Fruit fly (Drosophila melanogaster): Measurements from ENCODE around the gene CG4686.

CG4686 gene

DNA sequence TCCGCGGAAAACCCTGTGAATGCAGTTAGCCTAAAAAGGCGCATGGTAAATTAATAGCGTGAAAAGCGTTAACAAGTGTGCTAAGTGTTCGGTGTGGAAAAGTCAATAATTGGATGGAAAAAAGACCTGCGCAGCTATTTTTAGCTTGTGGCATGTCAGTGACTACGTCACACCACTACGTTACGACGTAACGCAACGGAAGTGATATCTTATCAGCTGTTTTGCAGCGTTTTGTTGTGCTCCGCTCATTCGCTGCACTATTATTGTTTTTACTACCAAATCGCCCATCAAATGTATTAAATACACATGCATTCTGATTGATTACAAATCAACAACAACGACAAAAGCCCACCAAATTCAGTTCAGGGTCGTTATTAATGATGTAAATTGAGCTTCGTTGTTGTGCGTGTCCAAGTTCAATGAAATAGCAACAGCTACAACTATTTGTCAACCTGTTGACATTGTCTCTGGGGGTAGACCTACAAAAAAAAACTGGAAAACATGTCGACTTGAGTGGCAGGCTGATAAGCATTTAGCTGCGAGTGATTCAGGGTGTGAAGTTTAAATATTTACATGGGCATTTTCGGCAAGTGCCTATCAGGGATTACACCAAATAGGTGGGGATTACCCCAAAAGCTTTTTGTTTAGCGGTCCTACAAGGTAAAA, 16.6 kb upstream of the CG4686 start (continued):
- TF ChIP-seq fd3F (GFP tag; optimal IDR thresholded peaks at IDR 0.05) (peak; percentile 53), sqz (GFP tag; optimal IDR thresholded peaks at IDR 0.05) (peak; percentile 92), CG18011 (GFP tag; optimal IDR thresholded peaks at IDR 0.05) (no peak), lbe (GFP tag; optimal IDR thresholded peaks at IDR 0.05) (no peak), eyg (GFP tag; optimal IDR thresholded peaks at IDR 0.05) (no peak), CG1602 (GFP tag; optimal IDR thresholded peaks at IDR 0.05) (no peak), CG34422 (GFP tag; IDR thresholded peaks at IDR 0.05) (peak; percentile 51; the same call in 1 of the 3 replicates), lola (GFP tag; optimal IDR thresholded peaks at IDR 0.05) (peak in 1 of 3 experiments; percentile 36), fd64A (GFP tag; optimal IDR thresholded peaks at IDR 0.05) (peak; percentile 57), usp (GFP tag; optimal IDR thresholded peaks at IDR 0.05) (no peak), Meics (GFP tag; optimal IDR thresholded peaks at IDR 0.05) (no peak), CG17829 (tag; optimal IDR thresholded peaks at IDR 0.05) (peak; percentile 6), CG3726 (GFP tag; IDR thresholded peaks at IDR 0.05) (no peak), CG6854 (GFP tag; optimal IDR thresholded peaks at IDR 0.05) (no peak), caup (GFP tag; optimal IDR thresholded peaks at IDR 0.05; ENCODE audit: severe bottlenecking) (peak; percentile 42), CG31224 (GFP tag; IDR thresholded peaks at IDR 0.05) (no peak), CG11093 (GFP tag; IDR thresholded peaks at IDR 0.05) (no peak), CG9797 (GFP tag; optimal IDR thresholded peaks at IDR 0.05) (no peak), CG4424 (GFP tag; optimal IDR thresholded peaks at IDR 0.05) (peak; percentile 1), exex (tag; optimal IDR thresholded peaks at IDR 0.05) (peak; percentile 23), odd (GFP tag; optimal IDR thresholded peaks at IDR 0.05) (peak; percentile 76), gfzf (GFP tag; optimal IDR thresholded peaks at IDR 0.05) (no peak), CG7556 (GFP tag; optimal IDR thresholded peaks at IDR 0.05) (no peak), D19B (GFP tag; optimal IDR thresholded peaks at IDR 0.05) (no peak), CG12219 (GFP tag; optimal IDR thresholded peaks at IDR 0.05) (peak; percentile 76), dmrt11E (tag; optimal IDR thresholded peaks at IDR 0.05) (peak; percentile 53), CG10959 (GFP tag; IDR thresholded peaks at IDR 0.05) (no peak), CG18476 (GFP tag; optimal IDR thresholded peaks at IDR 0.05) (no peak), shn (GFP tag; optimal IDR thresholded peaks at IDR 0.05) (peak; percentile 26), CG11247 (GFP tag; IDR thresholded peaks at IDR 0.05) (peak; percentile 22; the same call in 1 of the 2 replicates)

- TF ChIP-seq mam (GFP tag; optimal IDR thresholded peaks at IDR 0.05) (peak; percentile 29), CG18011 (GFP tag; optimal IDR thresholded peaks at IDR 0.05) (peak; percentile 27), CG18599 (GFP tag; optimal IDR thresholded peaks at IDR 0.05) (peak; percentile 81), CG17385 (GFP tag; optimal IDR thresholded peaks at IDR 0.05) (peak; percentile 3), CG1647 (GFP tag; optimal IDR thresholded peaks at IDR 0.05) (no peak), Med (GFP tag) (peak; percentile 92), CG14860 (GFP tag; IDR thresholded peaks at IDR 0.05; ENCODE audit: partially characterized antibody) (no peak), CG18619 (GFP tag; optimal IDR thresholded peaks at IDR 0.05) (peak; percentile 55), CG11695 (GFP tag; IDR thresholded peaks at IDR 0.05) (0 out of 3 replicates have a peak, but pooled peaks have one; percentile 20), salm (tag; optimal IDR thresholded peaks at IDR 0.05) (peak; percentile 2), CG10209 (GFP tag; optimal IDR thresholded peaks at IDR 0.05) (peak; percentile 52), BtbVII (GFP tag; optimal IDR thresholded peaks at IDR 0.05) (peak; percentile 68), sima (GFP tag; optimal IDR thresholded peaks at IDR 0.05) (no peak), CG4282 (GFP tag; optimal IDR thresholded peaks at IDR 0.05) (no peak), CG7928 (GFP tag; optimal IDR thresholded peaks at IDR 0.05) (no peak), HmgD (GFP tag; optimal IDR thresholded peaks at IDR 0.05) (no peak), CG16779 (GFP tag; IDR thresholded peaks at IDR 0.05) (0 out of 2 replicates have a peak, but pooled peaks have one; percentile 8), exex (tag; optimal IDR thresholded peaks at IDR 0.05) (peak; percentile 75), CG15011 (GFP tag; optimal IDR thresholded peaks at IDR 0.05) (peak; percentile 12), CG4854 (GFP tag; optimal IDR thresholded peaks at IDR 0.05) (peak; percentile 33), Optix (GFP tag; IDR thresholded peaks at IDR 0.05) (peak; percentile 11; the same call in 1 of the 3 replicates)
Observed at dm6 chr3R:19858017-19858659, 6.2 kb upstream of the CG4686 start.

Measured in whole organism, embryonic.